Worm (Caenorhabditis elegans) whole organism, L3 larva: Measurements from ENCODE around the gene zer-1.

Experiments used
- elt-1 ChIP-seq: fragments of 150-350 bp; optimal IDR thresholded peaks from 2 replicates; lab custom pipeline; 2014; ENCODE audit warnings: missing biosample characterization, missing genetic modification characterization
- elt-3 ChIP-seq, 3 experiments: fragments of 150-350 bp in 1 of 3; sonication (generic microtip) in 2 of 3; optimal IDR thresholded peaks; 2 replicates in 2 of 3; 4 replicates in 1 of 3; lab custom pipeline; 2014 to 2017; ENCODE audit warnings: missing biosample characterization in 3 of 3, missing genetic modification characterization in 3 of 3
- nhr-43 ChIP-seq: sonication (generic microtip); optimal IDR thresholded peaks from 2 replicates; lab custom pipeline; 2016; ENCODE audit warnings: mild to moderate bottlenecking, missing genetic modification characterization, missing compliant biosample characterization; ENCODE audit not compliant: poor library complexity, severe bottlenecking
- snpc-4 ChIP-seq: fragments of 150-350 bp; optimal IDR thresholded peaks from 2 replicates; lab custom pipeline; 2014; ENCODE audit warnings: missing biosample characterization, missing genetic modification characterization
- unc-62 ChIP-seq: fragments of 150-350 bp; sonication (generic microtip); optimal IDR thresholded peaks from 4 replicates; lab custom pipeline; 2014; ENCODE audit warnings: missing biosample characterization, missing genetic modification reagents, missing genetic modification characterization
- ztf-4 ChIP-seq: fragments of 150-350 bp; optimal IDR thresholded peaks from 2 replicates; lab custom pipeline; 2014; ENCODE audit warnings: missing biosample characterization, missing genetic modification characterization

ce11 chrIII:831961-832360, 54.6 kb downstream of the zer-1 start, which contains the start of gene ceeh-1:
- no peak for TF ChIP-seq unc-62 (GFP tag; lab: Kevin White, UChicago)
- no peak for TF ChIP-seq snpc-4 (tag; lab: Kevin White, UChicago)
- no peak for TF ChIP-seq nhr-43 (tag; lab: Kevin White, UChicago)
- no peak for TF ChIP-seq ztf-4 (tag; lab: Kevin White, UChicago)
- no peak for TF ChIP-seq elt-1 (tag; lab: Kevin White, UChicago)
- TF ChIP-seq elt-3 (tag; optimal IDR thresholded peaks at IDR 0.05; lab: Kevin White, UChicago): no peak
